Worm (Caenorhabditis elegans): ENCODE data around the gene mdt-22.

DNA sequence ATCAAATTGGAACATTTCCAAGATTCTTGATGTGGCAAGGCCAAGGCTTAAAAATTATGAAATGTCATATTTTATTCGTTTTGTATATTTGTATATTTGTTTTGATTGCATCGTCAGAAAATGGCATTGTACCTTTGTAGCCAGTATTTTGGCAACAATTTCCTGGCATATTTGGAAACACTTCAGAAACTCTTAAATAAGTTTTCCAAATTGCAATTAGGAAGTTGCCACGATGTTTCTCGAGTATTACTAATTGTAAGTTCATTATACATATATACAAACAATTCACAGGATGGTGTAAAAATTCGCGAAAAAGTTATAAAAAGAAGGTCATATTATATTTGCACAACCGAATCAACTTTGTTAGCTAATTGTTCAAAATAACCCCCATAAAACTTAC lies 14.2 kb downstream of the mdt-22 start, which contains the start of gene idpp-8:
- TF ChIP-seq ama-1 (optimal IDR thresholded peaks at IDR 0.05): no peak
- TF ChIP-seq tra-4 (tag; optimal IDR thresholded peaks at IDR 0.05): no peak
- TF ChIP-seq flt-1 (GFP tag; IDR thresholded peaks at IDR 0.05): no peak
- no peak for TF ChIP-seq ets-7 (tag; optimal IDR thresholded peaks at IDR 0.05)
- TF ChIP-seq sea-1 (GFP tag; conservative IDR thresholded peaks at IDR 0.05): no peak
- no peak for TF ChIP-seq ceh-36 (tag; optimal IDR thresholded peaks at IDR 0.05)
- no peak for TF ChIP-seq hnd-1 (tag; optimal IDR thresholded peaks at IDR 0.05)
- no peak for TF ChIP-seq pes-1 (GFP tag; IDR thresholded peaks at IDR 0.05)
- no peak for TF ChIP-seq hmbx-1 (tag; optimal IDR thresholded peaks at IDR 0.05)

Measured in whole organism, early embryonic.